Worm (Caenorhabditis elegans) whole organism, young adult: ENCODE results near the gene W08F4.12.

Experiments
- B0035.1 ChIP-seq: sonication (generic microtip); optimal IDR thresholded peaks from 2 replicates; lab custom pipeline; 2016; ENCODE audit warnings: missing genetic modification characterization, mild to moderate bottlenecking, missing compliant biosample characterization, missing genotype, missing genetic modification reagents
- D2030.7 ChIP-seq: fragments of 200-800 bp; sonication (Bioruptor generic); IDR thresholded peaks from 2 replicates; pipeline ENCODE4 v1.3.6; 2022; ENCODE audit warnings: missing genetic modification reagents, missing genetic modification characterization, missing compliant biosample characterization
- F10E7.11 ChIP-seq: sonication (generic microtip); optimal IDR thresholded peaks from 2 replicates; lab custom pipeline; 2017; ENCODE audit warnings: mild to moderate bottlenecking, missing genetic modification characterization, moderate library complexity, missing compliant biosample characterization
- F33H1.4 ChIP-seq: fragments of 200-800 bp; sonication (Bioruptor generic); IDR thresholded peaks from 2 replicates; pipeline ENCODE4 v1.3.6; 2022; ENCODE audit warnings: missing genetic modification reagents, missing genetic modification characterization, missing compliant biosample characterization
- F57A8.1 ChIP-seq: fragments of 200-800 bp; sonication (Bioruptor generic); optimal IDR thresholded peaks from 2 replicates; lab custom pipeline; 2018; ENCODE audit warnings: mild to moderate bottlenecking, missing genetic modification characterization, moderate library complexity, missing compliant biosample characterization
- T26A5.8 ChIP-seq: sonication (generic microtip); optimal IDR thresholded peaks from 2 replicates; lab custom pipeline; 2016; ENCODE audit warnings: missing genetic modification characterization, missing compliant biosample characterization
- Y53F4B.3 ChIP-seq: fragments of 200-800 bp; sonication (Bioruptor generic); IDR thresholded peaks from 2 replicates; pipeline ENCODE4 v1.3.6; 2022; ENCODE audit warnings: missing genetic modification reagents, missing genetic modification characterization, missing compliant biosample characterization
- Y79H2A.3 ChIP-seq: fragments of 200-800 bp; sonication (Bioruptor generic); conservative IDR thresholded peaks from 2 replicates; pipeline ENCODE4 v1.3.6; 2022; ENCODE audit warnings: missing genetic modification reagents, missing genetic modification characterization, missing compliant biosample characterization
- ZK185.1 ChIP-seq: sonication (generic microtip); optimal IDR thresholded peaks from 2 replicates; lab custom pipeline; 2016; ENCODE audit warnings: mild to moderate bottlenecking, missing genetic modification characterization, missing compliant biosample characterization; ENCODE audit not compliant: poor library complexity, severe bottlenecking
- aptf-2 ChIP-seq: fragments of 200-800 bp; sonication (Bioruptor generic); conservative IDR thresholded peaks from 2 replicates; pipeline ENCODE4 v1.3.6; 2022; ENCODE audit warnings: missing genetic modification reagents, missing genetic modification characterization, missing compliant biosample characterization
- bed-1 ChIP-seq: fragments of 200-800 bp; sonication (Bioruptor generic); IDR thresholded peaks from 2 replicates; pipeline ENCODE4 v1.3.6; 2022; ENCODE audit warnings: missing genetic modification reagents, missing genetic modification characterization, missing compliant biosample characterization
- ccch-3 ChIP-seq: fragments of 200-800 bp; sonication (Bioruptor generic); optimal IDR thresholded peaks from 2 replicates; lab custom pipeline; 2018; ENCODE audit warnings: mild to moderate bottlenecking, missing genetic modification characterization, missing compliant biosample characterization
- cebp-2 ChIP-seq: fragments of 200-800 bp; sonication (Bioruptor generic); IDR thresholded peaks from 2 replicates; pipeline ENCODE4 v1.3.6; 2022; ENCODE audit warnings: missing genetic modification characterization, missing compliant biosample characterization
- ceh-40 ChIP-seq: fragments of 200-800 bp; sonication (Bioruptor generic); IDR thresholded peaks from 2 replicates; pipeline ENCODE4 v1.3.6; 2022; ENCODE audit warnings: missing genetic modification characterization, missing compliant biosample characterization
- dox-1 ChIP-seq: fragments of 200-800 bp; sonication (Bioruptor generic); IDR thresholded peaks from 2 replicates; pipeline ENCODE4 v1.3.6; 2022; ENCODE audit warnings: missing genetic modification reagents, missing genetic modification characterization, missing compliant biosample characterization
- egl-18 ChIP-seq: fragments of 200-800 bp; sonication (Bioruptor generic); IDR thresholded peaks from 2 replicates; pipeline ENCODE4 v1.3.6; 2022; ENCODE audit warnings: missing genetic modification reagents, missing genetic modification characterization, missing compliant biosample characterization
- ets-4 ChIP-seq: fragments of 200-800 bp; sonication (Bioruptor generic); optimal IDR thresholded peaks from 2 replicates; lab custom pipeline; 2018; ENCODE audit warnings: mild to moderate bottlenecking, missing genetic modification characterization, missing compliant biosample characterization
- him-1 ChIP-seq: sonication (generic microtip); optimal IDR thresholded peaks from 2 replicates; lab custom pipeline; 2016; ENCODE audit warnings: missing genotype, missing genetic modification reagents, missing genetic modification characterization, missing compliant biosample characterization
- hlh-12 ChIP-seq: sonication (generic microtip); optimal IDR thresholded peaks from 2 replicates; lab custom pipeline; 2016; ENCODE audit warnings: missing genetic modification characterization, missing compliant biosample characterization
- hlh-26 ChIP-seq: fragments of 200-800 bp; sonication (Bioruptor generic); conservative IDR thresholded peaks from 2 replicates; pipeline ENCODE4 v1.3.6; 2022; ENCODE audit warnings: missing genetic modification reagents, missing genetic modification characterization, missing compliant biosample characterization
- hmg-1.2 ChIP-seq: fragments of 200-800 bp; sonication (Bioruptor generic); IDR thresholded peaks from 2 replicates; pipeline ENCODE4 v1.3.6; 2022; ENCODE audit warnings: missing genetic modification reagents, missing genetic modification characterization, missing compliant biosample characterization
- hmg-20 ChIP-seq: fragments of 200-800 bp; sonication (Bioruptor generic); IDR thresholded peaks from 2 replicates; pipeline ENCODE4 v1.3.6; 2022; ENCODE audit warnings: missing genetic modification reagents, missing genetic modification characterization, missing compliant biosample characterization
- lag-1 ChIP-seq: fragments of 200-800 bp; sonication (Bioruptor generic); IDR thresholded peaks from 2 replicates; pipeline ENCODE4 v1.3.6; 2022; ENCODE audit warnings: missing genetic modification reagents, missing genetic modification characterization, missing compliant biosample characterization
- let-526 ChIP-seq: fragments of 200-800 bp; sonication (Bioruptor generic); IDR thresholded peaks from 2 replicates; pipeline ENCODE4 v1.3.6; 2022; ENCODE audit warnings: missing genetic modification reagents, missing genetic modification characterization, missing compliant biosample characterization
- lin-35 ChIP-seq, 3 experiments: fragments of 150-350 bp in 2 of 3; sonication (generic microtip) in 1 of 3; optimal IDR thresholded peaks; 2 replicates each; lab custom pipeline; 2014 to 2018; ENCODE audit warnings: missing biosample characterization in 3 of 3, missing genetic modification characterization in 3 of 3, missing genetic modification reagents in 3 of 3
- lin-40 ChIP-seq: sonication (generic microtip); optimal IDR thresholded peaks from 2 replicates; lab custom pipeline; 2016; ENCODE audit warnings: missing genetic modification characterization, mild to moderate bottlenecking, missing compliant biosample characterization, missing genotype, missing genetic modification reagents
- madf-10 ChIP-seq: sonication (generic microtip); optimal IDR thresholded peaks from 2 replicates; lab custom pipeline; 2016; ENCODE audit warnings: mild to moderate bottlenecking, missing genetic modification characterization, missing compliant biosample characterization
- madf-8 ChIP-seq: fragments of 200-800 bp; sonication (Bioruptor generic); conservative IDR thresholded peaks from 2 replicates; pipeline ENCODE4 v1.3.6; 2022; ENCODE audit warnings: missing genetic modification reagents, missing genetic modification characterization, missing compliant biosample characterization
- mes-4 ChIP-seq: sonication (generic microtip); optimal IDR thresholded peaks from 2 replicates; lab custom pipeline; 2016; ENCODE audit warnings: missing genotype, missing genetic modification characterization, missing compliant biosample characterization
- mxl-1 ChIP-seq: sonication (generic microtip); optimal IDR thresholded peaks from 2 replicates; lab custom pipeline; 2016; ENCODE audit warnings: missing genetic modification characterization, missing compliant biosample characterization
- nfyb-1 ChIP-seq: fragments of 200-800 bp; sonication (Bioruptor generic); IDR thresholded peaks from 2 replicates; pipeline ENCODE4 v1.3.6; 2022; ENCODE audit warnings: missing genetic modification reagents, missing genetic modification characterization, missing compliant biosample characterization
- nhr-120 ChIP-seq: fragments of 200-800 bp; sonication (Bioruptor generic); IDR thresholded peaks from 2 replicates; pipeline ENCODE4 v1.3.6; 2022; ENCODE audit warnings: missing genetic modification characterization, missing compliant biosample characterization
- nhr-27 ChIP-seq: fragments of 200-800 bp; sonication (Bioruptor generic); optimal IDR thresholded peaks from 2 replicates; lab custom pipeline; 2018; ENCODE audit warnings: mild to moderate bottlenecking, missing genetic modification characterization, moderate library complexity, missing compliant biosample characterization
- pha-4 ChIP-seq: fragments of 150-350 bp; sonication (generic microtip); optimal IDR thresholded peaks from 2 replicates; lab custom pipeline; 2014; ENCODE audit warnings: missing biosample characterization, missing genetic modification reagents, missing genetic modification characterization
- rcor-1 ChIP-seq: fragments of 200-800 bp; sonication (Bioruptor generic); IDR thresholded peaks from 2 replicates; pipeline ENCODE4 v1.3.6; 2022; ENCODE audit warnings: missing genetic modification reagents, missing genetic modification characterization, missing compliant biosample characterization
- rpc-1 ChIP-seq, 2 experiments: fragments of 150-350 bp in 1 of 2; sonication (generic microtip) in 1 of 2; optimal IDR thresholded peaks; 2 replicates each; lab custom pipeline; 2014 to 2018; ENCODE audit warnings: missing biosample characterization in 1 of 2, missing genetic modification characterization in 1 of 2, missing genetic modification reagents in 1 of 2, missing genotype in 1 of 2
- sdz-38 ChIP-seq: sonication (generic microtip); optimal IDR thresholded peaks from 2 replicates; lab custom pipeline; 2016; ENCODE audit warnings: missing genotype, missing genetic modification characterization, missing compliant biosample characterization
- sea-2 ChIP-seq: fragments of 200-800 bp; sonication (Bioruptor generic); IDR thresholded peaks from 2 replicates; pipeline ENCODE4 v1.3.6; 2022; ENCODE audit warnings: missing genetic modification characterization, missing compliant biosample characterization
- snpc-1.1 ChIP-seq: sonication (generic microtip); optimal IDR thresholded peaks from 2 replicates; lab custom pipeline; 2017; ENCODE audit warnings: missing genetic modification characterization, mild to moderate bottlenecking, missing compliant biosample characterization, antibody characterized with exemption, moderate library complexity, missing genotype, missing genetic modification reagents; ENCODE audit not compliant: insufficient read depth
- somi-1 ChIP-seq: fragments of 200-800 bp; sonication (Bioruptor generic); optimal IDR thresholded peaks from 2 replicates; lab custom pipeline; 2018; ENCODE audit warnings: mild to moderate bottlenecking, missing genetic modification characterization, missing compliant biosample characterization
- zim-3 ChIP-seq: sonication (generic microtip); optimal IDR thresholded peaks from 2 replicates; lab custom pipeline; 2017; ENCODE audit warnings: mild to moderate bottlenecking, missing genetic modification characterization, moderate library complexity, missing compliant biosample characterization
- ztf-22 ChIP-seq: fragments of 200-800 bp; sonication (Bioruptor generic); optimal IDR thresholded peaks from 2 replicates; lab custom pipeline; 2018; ENCODE audit warnings: mild to moderate bottlenecking, missing genetic modification characterization, moderate library complexity, missing compliant biosample characterization
- ztf-25 ChIP-seq: fragments of 200-800 bp; sonication (Bioruptor generic); IDR thresholded peaks from 2 replicates; pipeline ENCODE4 v1.3.6; 2022; ENCODE audit warnings: missing genetic modification reagents, missing genetic modification characterization, missing compliant biosample characterization
- ztf-28 ChIP-seq: fragments of 200-800 bp; sonication (Bioruptor generic); IDR thresholded peaks from 2 replicates; pipeline ENCODE4 v1.3.6; 2022; ENCODE audit warnings: missing genetic modification reagents, missing genetic modification characterization, missing compliant biosample characterization

The W08F4.12 gene

DNA sequence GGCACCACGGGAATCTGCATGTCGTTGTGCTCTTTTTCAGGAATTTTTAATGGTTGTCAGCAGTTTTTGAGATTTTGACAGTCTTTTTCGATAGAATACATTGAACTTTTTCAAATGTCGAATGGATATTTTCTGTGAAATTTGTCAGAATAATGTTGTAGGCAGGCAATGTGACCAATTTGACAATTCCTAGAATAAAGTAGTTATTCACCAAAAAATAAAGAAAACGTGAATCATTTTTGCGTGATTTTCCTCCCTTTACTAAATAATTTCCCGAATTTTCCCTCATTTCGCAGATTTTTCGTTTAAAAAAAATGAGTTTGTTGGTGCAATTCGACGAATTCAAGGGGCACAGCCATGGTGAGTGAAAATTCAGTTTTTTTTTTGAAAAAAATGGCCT, 24.5 kb upstream of the W08F4.12 start, which contains the start of gene W04H10.1:
Gene W04H10.1 (plus strand): TSS at position 301 of the 400 bp plus-strand sequence.
- TF ChIP-seq rpc-1 (optimal IDR thresholded peaks at IDR 0.05; lab: Kevin White, UChicago) (no peak), rpc-1 (tag; optimal IDR thresholded peaks at IDR 0.05; lab: Kevin White, UChicago) (no peak), mes-4 (no peak), zim-3 (tag; lab: Kevin White, UChicago) (no peak), let-526 (GFP tag; lab: Robert Waterston, UW) (no peak), rcor-1 (GFP tag; lab: Robert Waterston, UW) (no peak), ets-4 (GFP tag; lab: Kevin White, UChicago) (no peak), T26A5.8 (tag; lab: Kevin White, UChicago) (no peak), ceh-40 (no peak), hmg-20 (GFP tag; lab: Robert Waterston, UW) (no peak), ztf-28 (no peak), somi-1 (GFP tag; lab: Kevin White, UChicago) (no peak), nhr-120 (GFP tag; lab: Robert Waterston, UW) (no peak), sdz-38 (tag; lab: Kevin White, UChicago) (no peak), hlh-26 (GFP tag; lab: Robert Waterston, UW) (no peak), cebp-2 (GFP tag; lab: Robert Waterston, UW) (no peak), F10E7.11 (no peak), him-1 (tag; lab: Kevin White, UChicago) (no peak), nfyb-1 (GFP tag; lab: Robert Waterston, UW) (no peak), ztf-22 (no peak)

DNA sequence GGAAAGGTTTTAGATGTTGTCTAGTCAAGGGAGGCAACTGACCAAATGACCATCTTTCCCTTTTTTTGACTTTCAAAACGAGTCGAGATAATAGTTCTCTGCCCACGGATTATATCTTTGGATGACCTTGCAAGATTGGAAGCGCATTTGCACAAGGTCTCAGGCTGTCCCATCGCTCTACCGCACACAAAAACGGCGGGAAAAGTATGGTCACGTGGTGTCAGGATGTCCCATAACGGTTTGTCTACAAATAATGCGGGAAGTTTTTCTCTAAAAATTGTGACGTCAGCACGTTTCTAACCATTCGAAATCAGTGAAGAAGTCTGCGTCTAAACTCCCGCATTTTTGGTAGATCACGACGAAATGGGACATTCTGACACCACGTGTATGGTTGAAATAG, 24.1 kb upstream of the W08F4.12 start, which contains the start of gene W04H10.6:
Gene W04H10.6 (minus strand): TSS at position 101 of the 400 bp plus-strand sequence.
- TF ChIP-seq ZK185.1 (tag; lab: Kevin White, UChicago), result no peak
- no peak for TF ChIP-seq pha-4 (tag; lab: Kevin White, UChicago)
- no peak for TF ChIP-seq lag-1 (GFP tag; lab: Robert Waterston, UW)
- no peak for TF ChIP-seq ccch-3 (GFP tag; lab: Kevin White, UChicago)
- TF ChIP-seq D2030.7 (GFP tag; lab: Robert Waterston, UW), result no peak
- TF ChIP-seq lin-35 (GFP tag; optimal IDR thresholded peaks at IDR 0.05; lab: Kevin White, UChicago), result no peak
- TF ChIP-seq Y79H2A.3 (GFP tag; lab: Robert Waterston, UW), result no peak
- TF ChIP-seq hmg-1.2, result no peak
- TF ChIP-seq Y53F4B.3 (GFP tag; lab: Robert Waterston, UW), result no peak
- no peak for TF ChIP-seq snpc-1.1 (tag; lab: Kevin White, UChicago)
- no peak for TF ChIP-seq F33H1.4 (GFP tag; lab: Robert Waterston, UW)
- no peak for TF ChIP-seq F57A8.1 (GFP tag; lab: Kevin White, UChicago)
- TF ChIP-seq B0035.1 (tag; lab: Kevin White, UChicago), result no peak
- TF ChIP-seq egl-18 (GFP tag; lab: Robert Waterston, UW), result no peak
- no peak for TF ChIP-seq somi-1 (GFP tag; lab: Kevin White, UChicago)

DNA sequence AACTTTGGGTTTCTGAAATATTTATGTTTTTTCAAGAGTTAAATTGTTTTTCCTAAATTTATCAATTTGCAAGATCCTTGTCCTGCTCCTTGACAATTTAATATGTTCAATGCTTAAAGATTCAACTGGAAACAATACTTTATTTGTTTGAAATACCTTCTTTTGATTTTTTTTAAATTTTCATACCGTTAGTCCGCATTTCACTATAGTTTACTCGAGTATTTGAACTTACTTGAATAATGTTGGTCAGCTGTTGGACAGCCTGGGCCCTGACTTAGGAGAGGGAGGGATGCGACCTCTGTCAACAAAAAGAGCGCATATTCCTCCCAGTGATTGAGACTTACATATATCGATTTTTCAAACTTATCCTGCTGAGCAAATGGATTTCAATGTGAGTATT, 21.8 kb upstream of the W08F4.12 start, which contains the start of gene W04H10.5:
Gene W04H10.5 (plus strand): TSS at position 301 of the 400 bp plus-strand sequence.
- TF ChIP-seq mxl-1 (tag; lab: Kevin White, UChicago), result no peak
- TF ChIP-seq sea-2 (GFP tag; lab: Robert Waterston, UW), result no peak
- TF ChIP-seq hlh-12 (tag; lab: Kevin White, UChicago), result no peak
- TF ChIP-seq lin-40, result no peak
- TF ChIP-seq bed-1, result no peak
- no peak for TF ChIP-seq madf-8
- TF ChIP-seq ztf-28, result no peak
- no peak for TF ChIP-seq aptf-2 (GFP tag; lab: Robert Waterston, UW)
- no peak for TF ChIP-seq T26A5.8 (tag; lab: Kevin White, UChicago)
- TF ChIP-seq madf-10, result no peak
- TF ChIP-seq dox-1 (GFP tag; lab: Robert Waterston, UW), result no peak
- no peak for TF ChIP-seq nhr-27 (tag; lab: Kevin White, UChicago)
- no peak for TF ChIP-seq ztf-25 (GFP tag; lab: Robert Waterston, UW)
- TF ChIP-seq, all 124 proteins: peak for 0
